Fruit fly (Drosophila melanogaster) whole organism, adult: ENCODE measurements around the gene CG31673.

Source experiments
- CG11617 ChIP-seq: fragments of 200-800 bp; sonication (Bioruptor generic); optimal IDR thresholded peaks from 2 replicates; lab custom pipeline; 2017; ENCODE audit warnings: mild to moderate bottlenecking, missing biosample characterization, missing genetic modification reagents, missing genetic modification characterization
- cnc ChIP-seq, 2 experiments: fragments of >200 bp; optimal IDR thresholded peaks; 2 replicates each; lab custom pipeline; 2017
- kay ChIP-seq: fragments of 200-800 bp; sonication (Bioruptor generic); peaks from one replicate; lab custom pipeline; 2016; ENCODE audit warnings: missing biosample characterization, missing genetic modification characterization, borderline replicate concordance
- tj ChIP-seq: fragments of 200-800 bp; sonication (Bioruptor generic); optimal IDR thresholded peaks from 3 replicates; lab custom pipeline; 2017; ENCODE audit warnings: missing biosample characterization, mild to moderate bottlenecking, missing genetic modification characterization, moderate library complexity
- toe ChIP-seq: fragments of 200-800 bp; sonication (Bioruptor generic); optimal IDR thresholded peaks from 2 replicates; lab custom pipeline; 2016; ENCODE audit warnings: missing biosample characterization, missing genetic modification characterization

DNA sequence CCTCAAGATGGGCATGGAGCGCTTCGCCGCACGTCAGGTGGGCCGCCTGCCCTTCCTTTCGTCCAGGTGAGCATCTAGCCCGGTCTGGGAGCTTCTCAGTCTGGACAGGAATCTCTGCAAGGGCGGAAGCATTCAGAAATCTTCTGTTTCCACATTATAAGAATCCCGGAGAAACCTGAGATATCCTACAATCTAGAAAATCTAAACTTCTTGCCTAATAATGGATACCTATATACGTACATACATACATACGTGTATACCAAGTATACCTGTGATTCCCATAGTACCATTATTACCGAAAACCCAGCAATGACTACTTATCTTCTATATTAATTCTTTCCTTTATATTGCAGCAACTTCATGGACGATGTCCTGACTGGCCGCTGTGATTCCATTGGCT, 41.4 kb upstream of the CG31673 start:
- no peak for TF ChIP-seq CG11617 (GFP tag; lab: Kevin White, UChicago)
- TF ChIP-seq tj (GFP tag; lab: Kevin White, UChicago) = no peak
- no peak for TF ChIP-seq toe
- TF ChIP-seq cnc (optimal IDR thresholded peaks at IDR 0.05; lab: Kevin White, UChicago) = no peak
- no peak for TF ChIP-seq kay
